Fruit fly (Drosophila melanogaster) whole organism, embryonic: ENCODE measurements around the gene Drice.

Experiments used
- Awh ChIP-seq: fragments of 200-800 bp; sonication (Bioruptor generic); IDR thresholded peaks from 2 replicates; pipeline ENCODE4, ENCODE4 v1.3.6; 2022; ENCODE audit warnings: missing biosample characterization, missing genetic modification characterization
- CG10366 ChIP-seq: fragments of 200-800 bp; sonication (Bioruptor generic); IDR thresholded peaks from 2 replicates; pipeline ENCODE4 v1.3.6; 2022; ENCODE audit warnings: missing biosample characterization, missing genetic modification characterization
- CG14050 ChIP-seq: fragments of 200-800 bp; sonication (Bioruptor generic); IDR thresholded peaks from 3 replicates; pipeline ENCODE4 v1.3.6; 2022; ENCODE audit warnings: missing biosample characterization, missing genetic modification characterization
- CG17328 ChIP-seq: fragments of 200-800 bp; sonication (Bioruptor generic); IDR thresholded peaks from 2 replicates; pipeline ENCODE4 v1.3.6; 2022; ENCODE audit warnings: missing biosample characterization, missing genetic modification characterization
- CG18764 ChIP-seq: fragments of 200-800 bp; sonication (Bioruptor generic); optimal IDR thresholded peaks from 3 replicates; lab custom pipeline; 2016; ENCODE audit warnings: missing biosample characterization, missing genetic modification characterization
- CG2875 ChIP-seq: fragments of 200-800 bp; sonication (Bioruptor generic); optimal IDR thresholded peaks from 2 replicates; lab custom pipeline; 2017; ENCODE audit warnings: missing biosample characterization, mild to moderate bottlenecking, missing genetic modification characterization, missing genetic modification reagents
- CG30403 ChIP-seq: fragments of 200-800 bp; sonication (Bioruptor generic); optimal IDR thresholded peaks from 3 replicates; lab custom pipeline; 2016; ENCODE audit warnings: missing biosample characterization, missing genetic modification characterization
- CG34422 ChIP-seq: fragments of 200-800 bp; sonication (Bioruptor generic); IDR thresholded peaks from 3 replicates; pipeline ENCODE4 v1.3.6; 2022; ENCODE audit warnings: missing biosample characterization, missing genetic modification characterization
- CG6272 ChIP-seq: fragments of 200-800 bp; sonication (Bioruptor generic); IDR thresholded peaks from 2 replicates; pipeline ENCODE4 v1.3.6; 2022; ENCODE audit warnings: missing biosample characterization, missing genetic modification characterization
- CG7357 ChIP-seq: fragments of 200-800 bp; sonication (Bioruptor generic); IDR thresholded peaks from 3 replicates; pipeline ENCODE4 v1.3.6; 2022; ENCODE audit warnings: missing biosample characterization, missing genetic modification characterization
- CG7372 ChIP-seq: fragments of 200-800 bp; sonication (Bioruptor generic); IDR thresholded peaks from 2 replicates; pipeline ENCODE4 v1.3.6; 2022; ENCODE audit warnings: missing biosample characterization, missing genetic modification characterization
- CG8924 ChIP-seq: fragments of 200-800 bp; optimal IDR thresholded peaks from 3 replicates; lab custom pipeline; 2019; ENCODE audit warnings: missing biosample characterization, mild to moderate bottlenecking, missing genetic modification characterization, moderate library complexity
- CG8944 ChIP-seq: fragments of 200-800 bp; sonication (Bioruptor generic); optimal IDR thresholded peaks from 3 replicates; lab custom pipeline; 2016; ENCODE audit warnings: missing biosample characterization, missing genetic modification characterization
- CG9817 ChIP-seq: fragments of 200-800 bp; sonication (Bioruptor generic); optimal IDR thresholded peaks from 2 replicates; lab custom pipeline; 2018; ENCODE audit warnings: missing biosample characterization, mild to moderate bottlenecking, missing genetic modification characterization, moderate library complexity
- Ets65A ChIP-seq: fragments of 200-800 bp; sonication (Bioruptor generic); peaks from one replicate; lab custom pipeline; 2016; ENCODE audit warnings: missing biosample characterization, missing genetic modification characterization
- Gug ChIP-seq: fragments of 200-800 bp; sonication (Bioruptor generic); IDR thresholded peaks from 4 replicates; pipeline ENCODE4 v1.3.6; 2022; ENCODE audit warnings: missing biosample characterization, missing genetic modification characterization
- HLH3B ChIP-seq: fragments of 200-800 bp; sonication (Bioruptor generic); IDR thresholded peaks from 2 replicates; pipeline ENCODE4 v1.3.6; 2022; ENCODE audit warnings: missing biosample characterization, missing genetic modification characterization
- Lpt ChIP-seq: fragments of >200 bp; optimal IDR thresholded peaks from 2 replicates; lab custom pipeline; 2018; ENCODE audit warnings: missing biosample characterization, missing genetic modification characterization
- NC2β ChIP-seq: fragments of 200-800 bp; sonication (Bioruptor generic); optimal IDR thresholded peaks from 2 replicates; lab custom pipeline; 2016; ENCODE audit warnings: missing biosample characterization, missing genetic modification characterization
- Poxn ChIP-seq: fragments of 200-800 bp; sonication (Bioruptor generic); IDR thresholded peaks from 2 replicates; pipeline ENCODE4 v1.3.6; 2022; ENCODE audit warnings: missing biosample characterization, missing genetic modification characterization
- Rfx ChIP-seq: fragments of 200-800 bp; sonication (Bioruptor generic); IDR thresholded peaks from 2 replicates; pipeline ENCODE4 v1.3.6; 2022; ENCODE audit warnings: missing biosample characterization, missing genetic modification characterization
- Rx ChIP-seq: fragments of 200-800 bp; sonication (Bioruptor generic); IDR thresholded peaks from 2 replicates; pipeline ENCODE4 v1.3.6; 2022; ENCODE audit warnings: missing biosample characterization, missing genetic modification characterization
- Xbp1 ChIP-seq: fragments of 200-800 bp; sonication (Bioruptor generic); optimal IDR thresholded peaks from 3 replicates; lab custom pipeline; 2016; ENCODE audit warnings: missing biosample characterization, mild to moderate bottlenecking, missing genetic modification characterization
- ap ChIP-seq: fragments of 200-800 bp; sonication (Bioruptor generic); IDR thresholded peaks from 2 replicates; pipeline ENCODE4 v1.3.6; 2022; ENCODE audit warnings: missing biosample characterization, missing genetic modification characterization
- ara ChIP-seq: fragments of 200-800 bp; sonication (Bioruptor generic); IDR thresholded peaks from 2 replicates; pipeline ENCODE4 v1.3.6; 2022; ENCODE audit warnings: missing biosample characterization, missing genetic modification characterization
- bbx ChIP-seq: fragments of 200-800 bp; sonication (Bioruptor generic); IDR thresholded peaks from 2 replicates; pipeline ENCODE4 v1.3.6; 2022; ENCODE audit warnings: missing biosample characterization, missing genetic modification characterization; ENCODE audit not compliant: partially characterized antibody
- chm ChIP-seq: fragments of 200-800 bp; sonication (Bioruptor generic); IDR thresholded peaks from 2 replicates; pipeline ENCODE4 v1.3.6; 2022; ENCODE audit warnings: missing biosample characterization, missing genetic modification characterization
- dpn ChIP-seq, 2 experiments: fragments of 200-800 bp; sonication (Bioruptor generic); optimal IDR thresholded peaks; 3 replicates each; lab custom pipeline; 2016; ENCODE audit warnings: missing biosample characterization in 2 of 2, missing genetic modification characterization in 2 of 2
- dysf ChIP-seq: fragments of 200-800 bp; sonication (Bioruptor generic); IDR thresholded peaks from 3 replicates; pipeline ENCODE4 v1.3.6; 2022; ENCODE audit warnings: missing biosample characterization, missing genetic modification characterization
- emc ChIP-seq: fragments of 200-800 bp; sonication (Bioruptor generic); optimal IDR thresholded peaks from 2 replicates; lab custom pipeline; 2016; ENCODE audit warnings: missing biosample characterization, missing genetic modification characterization
- esg ChIP-seq: fragments of 200-800 bp; sonication (Bioruptor generic); conservative IDR thresholded peaks from 2 replicates; pipeline ENCODE4 v1.3.6; 2022; ENCODE audit warnings: missing biosample characterization, missing genetic modification characterization
- fd96Cb ChIP-seq: fragments of 200-800 bp; sonication (Bioruptor generic); optimal IDR thresholded peaks from 2 replicates; lab custom pipeline; 2018; ENCODE audit warnings: missing biosample characterization, mild to moderate bottlenecking, missing genetic modification characterization, moderate library complexity
- gcm2 ChIP-seq: fragments of 200-800 bp; sonication (Bioruptor generic); optimal IDR thresholded peaks from 2 replicates; lab custom pipeline; 2016; ENCODE audit warnings: missing biosample characterization, missing genetic modification characterization
- grau ChIP-seq: fragments of 200-800 bp; optimal IDR thresholded peaks from 3 replicates; lab custom pipeline; 2019; ENCODE audit warnings: missing biosample characterization, mild to moderate bottlenecking, missing genetic modification characterization, moderate library complexity
- jigr1 ChIP-seq: fragments of 200-800 bp; sonication (Bioruptor generic); IDR thresholded peaks from 3 replicates; pipeline ENCODE4 v1.3.6; 2022; ENCODE audit warnings: missing biosample characterization, missing genetic modification characterization
- ken ChIP-seq: fragments of 200-800 bp; sonication (Bioruptor generic); IDR thresholded peaks from 3 replicates; pipeline ENCODE4 v1.3.6; 2022; ENCODE audit warnings: missing biosample characterization, missing genetic modification characterization
- nom ChIP-seq: fragments of 200-800 bp; sonication (Bioruptor generic); optimal IDR thresholded peaks from 2 replicates; lab custom pipeline; 2017; ENCODE audit warnings: missing biosample characterization, missing genetic modification characterization, mild to moderate bottlenecking, moderate library complexity, missing genetic modification reagents
- pan ChIP-seq, 4 experiments: fragments of >200 bp in 3 of 4; fragments of 200-800 bp in 1 of 4; sonication (Bioruptor generic) in 1 of 4; optimal IDR thresholded peaks in 3 of 4; IDR thresholded peaks in 1 of 4; 2 replicates each; pipeline versions ENCODE4 v1.3.6 to Lab custom; 2017 to 2022; ENCODE audit warnings: missing biosample characterization in 2 of 4, missing genetic modification characterization in 2 of 4, mixed read lengths in 1 of 4
- phol ChIP-seq: fragments of 200-800 bp; sonication (Bioruptor generic); optimal IDR thresholded peaks from 3 replicates; lab custom pipeline; 2018; ENCODE audit warnings: missing biosample characterization, mild to moderate bottlenecking, missing genetic modification characterization, moderate library complexity
- prd ChIP-seq, 3 experiments: fragments of >200 bp in 2 of 3; fragments of 200-800 bp in 1 of 3; sonication (Bioruptor generic) in 1 of 3; optimal IDR thresholded peaks in 2 of 3; IDR thresholded peaks in 1 of 3; 2 replicates in 2 of 3; 3 replicates in 1 of 3; pipeline versions ENCODE4 v1.3.6 to Lab custom; 2017 to 2022; ENCODE audit warnings: missing biosample characterization in 1 of 3, missing genetic modification characterization in 1 of 3
- run ChIP-seq: fragments of 200-800 bp; sonication (Bioruptor generic); optimal IDR thresholded peaks from 3 replicates; lab custom pipeline; 2018; ENCODE audit warnings: missing biosample characterization, mild to moderate bottlenecking, missing genetic modification characterization
- sens ChIP-seq: fragments of 200-800 bp; sonication (Bioruptor generic); peaks from one replicate; lab custom pipeline; 2016; ENCODE audit warnings: missing biosample characterization, missing genetic modification characterization
- sisA ChIP-seq: fragments of 200-800 bp; sonication (Bioruptor generic); IDR thresholded peaks from 2 replicates; pipeline ENCODE4 v1.3.6; 2022; ENCODE audit warnings: missing biosample characterization, missing genetic modification characterization
- slbo ChIP-seq: fragments of 200-800 bp; sonication (Bioruptor generic); IDR thresholded peaks from 2 replicates; pipeline ENCODE4 v1.3.6; 2022; ENCODE audit warnings: missing biosample characterization, missing genetic modification characterization
- sqz ChIP-seq: fragments of 200-800 bp; sonication (Bioruptor generic); optimal IDR thresholded peaks from 3 replicates; lab custom pipeline; 2018; ENCODE audit warnings: missing biosample characterization, mild to moderate bottlenecking, missing genetic modification characterization
- sug ChIP-seq: fragments of 200-800 bp; optimal IDR thresholded peaks from 2 replicates; lab custom pipeline; 2019; ENCODE audit warnings: missing biosample characterization, mild to moderate bottlenecking, missing genetic modification characterization, moderate library complexity
- tin ChIP-seq: fragments of 200-800 bp; sonication (Bioruptor generic); optimal IDR thresholded peaks from 3 replicates; lab custom pipeline; 2016; ENCODE audit warnings: missing biosample characterization, missing genetic modification characterization
- unpg ChIP-seq: fragments of 200-800 bp; sonication (Bioruptor generic); optimal IDR thresholded peaks from 3 replicates; lab custom pipeline; 2018; ENCODE audit warnings: missing biosample characterization, mild to moderate bottlenecking, missing genetic modification characterization, moderate library complexity
- vvl ChIP-seq: fragments of 200-800 bp; sonication (Bioruptor generic); IDR thresholded peaks from 2 replicates; pipeline ENCODE4 v1.3.6; 2022; ENCODE audit warnings: missing biosample characterization, missing genetic modification characterization
- z ChIP-seq: fragments of 200-800 bp; sonication (Bioruptor generic); IDR thresholded peaks from 3 replicates; pipeline ENCODE4 v1.3.6; 2022; ENCODE audit warnings: missing biosample characterization, missing genetic modification characterization

Drice gene

DNA sequence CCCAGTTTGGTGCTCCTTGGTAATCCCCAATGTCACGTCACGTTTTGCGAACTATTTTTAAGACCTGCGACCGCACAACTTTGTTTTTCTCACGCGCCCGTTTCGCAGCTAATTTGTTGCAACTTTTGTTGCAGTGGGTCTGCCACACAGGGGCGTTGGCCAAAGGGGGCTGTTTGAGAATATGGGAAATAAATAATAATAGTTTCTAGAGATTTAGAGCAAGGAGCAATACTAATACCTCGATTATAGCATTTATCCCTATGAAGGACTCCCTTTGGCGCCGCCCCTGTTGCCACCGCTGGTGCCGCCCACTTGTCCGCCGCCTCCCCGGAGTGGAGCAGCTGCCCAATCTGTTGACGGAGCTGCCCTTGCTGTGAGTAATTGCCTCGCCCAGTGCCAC lies 44.2 kb upstream of the Drice start (continued):
- no peak for TF ChIP-seq pan (optimal IDR thresholded peaks at IDR 0.05; lab: Kevin White, UChicago)
- peak in 1 of 2 experiments; percentile 59 for TF ChIP-seq pan (GFP tag; optimal IDR thresholded peaks at IDR 0.05 in 1 of 2, IDR thresholded peaks at IDR 0.05 in 1 of 2)
- no peak for TF ChIP-seq Lpt
- no peak for TF ChIP-seq NC2β (GFP tag; lab: Kevin White, UChicago)
- TF ChIP-seq ken = peak; percentile 63; the same call in 2 of the 3 replicates
- TF ChIP-seq ap (GFP tag; lab: Robert Waterston, UW) = 0 out of 2 replicates have a peak, but pooled peaks have one; percentile 11
- 0 out of 2 replicates have a peak, but pooled peaks have one; percentile 42 for TF ChIP-seq CG7372 (GFP tag; lab: Robert Waterston, UW)
- TF ChIP-seq CG8944 (GFP tag; lab: Kevin White, UChicago) = no peak
- no peak for TF ChIP-seq gcm2 (GFP tag; lab: Kevin White, UChicago)
- TF ChIP-seq Awh (GFP tag; lab: Robert Waterston, UW) = peak; percentile 45; the same call in 1 of the 2 replicates
- TF ChIP-seq grau = peak; percentile 3
- TF ChIP-seq phol = peak; percentile 9
- TF ChIP-seq Ets65A = peak; percentile 32
- peak; percentile 12 for TF ChIP-seq CG30403 (GFP tag; lab: Kevin White, UChicago)
- TF ChIP-seq sqz (GFP tag; lab: Kevin White, UChicago) = no peak
- TF ChIP-seq sisA (GFP tag; lab: Robert Waterston, UW) = peak; percentile 67
- TF ChIP-seq nom (GFP tag; lab: Kevin White, UChicago) = no peak
- TF ChIP-seq Xbp1 (GFP tag; lab: Kevin White, UChicago) = peak; percentile 31
- peak; percentile 56; the same call in 1 of the 2 replicates for TF ChIP-seq Rx (GFP tag; lab: Robert Waterston, UW)
- 0 out of 3 replicates have a peak, but pooled peaks have one; percentile 29 for TF ChIP-seq CG34422 (GFP tag; lab: Robert Waterston, UW)
- TF ChIP-seq esg (GFP tag; lab: Robert Waterston, UW) = 0 out of 2 replicates have a peak, but pooled peaks have one; percentile 21
- peak; percentile 32 for TF ChIP-seq CG9817 (tag; lab: Kevin White, UChicago)
- peak; percentile 23 for TF ChIP-seq tin (GFP tag; lab: Kevin White, UChicago)
- TF ChIP-seq jigr1 (GFP tag; lab: Robert Waterston, UW) = 0 out of 3 replicates have a peak, but pooled peaks have one; percentile 30
- peak; percentile 63 for TF ChIP-seq vvl (GFP tag; lab: Robert Waterston, UW)
- TF ChIP-seq CG18764 = no peak
- TF ChIP-seq Gug (GFP tag; lab: Robert Waterston, UW) = peak; percentile 29; the same call in 1 of the 4 replicates
- peak; percentile 34; the same call in 1 of the 2 replicates for TF ChIP-seq ara (GFP tag; lab: Robert Waterston, UW)
- 0 out of 2 replicates have a peak, but pooled peaks have one; percentile 18 for TF ChIP-seq CG17328 (GFP tag; lab: Robert Waterston, UW)
- TF ChIP-seq HLH3B = peak; percentile 45; the same call in 1 of the 2 replicates
- peak; percentile 43; the same call in 1 of the 2 replicates for TF ChIP-seq CG10366
- TF ChIP-seq dpn (GFP tag; optimal IDR thresholded peaks at IDR 0.05; lab: Kevin White, UChicago) = peak in 1 of 2 experiments; percentile 21
- TF ChIP-seq sens (GFP tag; lab: Kevin White, UChicago) = peak; percentile 73
- TF ChIP-seq CG2875 (GFP tag; lab: Kevin White, UChicago) = no peak
- TF ChIP-seq Rfx (GFP tag; lab: Robert Waterston, UW) = peak; percentile 48; the same call in 1 of the 2 replicates
- TF ChIP-seq sug (tag; lab: Kevin White, UChicago) = no peak
- TF ChIP-seq CG6272 (GFP tag; lab: Robert Waterston, UW) = peak; percentile 43; the same call in 1 of the 2 replicates
- 0 out of 3 replicates have a peak, but pooled peaks have one; percentile 18 for TF ChIP-seq z (GFP tag; lab: Robert Waterston, UW)
- TF ChIP-seq run = no peak
- peak; percentile 46 for TF ChIP-seq slbo (GFP tag; lab: Robert Waterston, UW)
- peak; percentile 1 for TF ChIP-seq fd96Cb (tag; lab: Kevin White, UChicago)
- TF ChIP-seq prd (optimal IDR thresholded peaks at IDR 0.05; lab: Kevin White, UChicago) = no peak
- peak; percentile 46; the same call in 1 of the 3 replicates for TF ChIP-seq prd (GFP tag; IDR thresholded peaks at IDR 0.05; lab: Robert Waterston, UW)
- 0 out of 3 replicates have a peak, but pooled peaks have one; percentile 42 for TF ChIP-seq dysf (GFP tag; lab: Robert Waterston, UW)
- 0 out of 3 replicates have a peak, but pooled peaks have one; percentile 26 for TF ChIP-seq CG7357 (GFP tag; lab: Robert Waterston, UW)
- TF ChIP-seq CG14050 = peak; percentile 38; the same call in 2 of the 3 replicates
- TF ChIP-seq chm (GFP tag; lab: Robert Waterston, UW) = 0 out of 2 replicates have a peak, but pooled peaks have one; percentile 22
- TF ChIP-seq bbx = no peak
- no peak for TF ChIP-seq CG8924 (tag; lab: Kevin White, UChicago)
- no peak for TF ChIP-seq emc
- peak; percentile 19 for TF ChIP-seq unpg (GFP tag; lab: Kevin White, UChicago)
- no peak for TF ChIP-seq Poxn (GFP tag; lab: Robert Waterston, UW)
